Worm (Caenorhabditis elegans) whole organism, young adult: ENCODE measurements around the gene irg-1.
A peak's percentile ranks its signal among the peaks of the same experiment; 100 is the strongest.

Source experiments
- B0035.1 ChIP-seq: sonication (generic microtip); optimal IDR thresholded peaks from 2 replicates; lab custom pipeline; 2016; ENCODE audit warnings: missing genetic modification characterization, mild to moderate bottlenecking, missing compliant biosample characterization, missing genotype, missing genetic modification reagents
- C06A6.2 ChIP-seq: fragments of 200-800 bp; sonication (Bioruptor generic); conservative IDR thresholded peaks from 2 replicates; pipeline ENCODE4 v1.3.6; 2022; ENCODE audit warnings: missing genetic modification characterization, missing compliant biosample characterization
- F10E7.11 ChIP-seq: sonication (generic microtip); optimal IDR thresholded peaks from 2 replicates; lab custom pipeline; 2017; ENCODE audit warnings: mild to moderate bottlenecking, missing genetic modification characterization, moderate library complexity, missing compliant biosample characterization
- F23B12.7 ChIP-seq: sonication (generic microtip); optimal IDR thresholded peaks from 2 replicates; lab custom pipeline; 2017; ENCODE audit warnings: missing genetic modification characterization, mild to moderate bottlenecking, missing compliant biosample characterization, antibody characterized with exemption, moderate library complexity; ENCODE audit not compliant: insufficient read depth
- F52B5.7 ChIP-seq: sonication (generic microtip); optimal IDR thresholded peaks from 2 replicates; lab custom pipeline; 2016; ENCODE audit warnings: mild to moderate bottlenecking, missing genetic modification characterization, missing compliant biosample characterization
- Y53F4B.3 ChIP-seq: fragments of 200-800 bp; sonication (Bioruptor generic); IDR thresholded peaks from 2 replicates; pipeline ENCODE4 v1.3.6; 2022; ENCODE audit warnings: missing genetic modification reagents, missing genetic modification characterization, missing compliant biosample characterization
- Y95B8A.8 ChIP-seq: fragments of 200-800 bp; sonication (Bioruptor generic); IDR thresholded peaks from 2 replicates; pipeline ENCODE4 v1.3.6; 2022; ENCODE audit warnings: missing genetic modification reagents, missing genetic modification characterization, missing compliant biosample characterization
- ama-1 ChIP-seq, 3 experiments: fragments of 150-350 bp in 1 of 3; sonication (generic microtip) in 2 of 3; optimal IDR thresholded peaks; 2 replicates each; lab custom pipeline; 2014 to 2018; ENCODE audit warnings: missing biosample characterization in 2 of 3, missing genetic modification characterization in 2 of 3, missing genetic modification reagents in 2 of 3
- atf-7 ChIP-seq: sonication (generic microtip); optimal IDR thresholded peaks from 2 replicates; lab custom pipeline; 2017; ENCODE audit warnings: mild to moderate bottlenecking, missing genetic modification characterization, missing compliant biosample characterization
- athp-1 ChIP-seq: sonication (generic microtip); optimal IDR thresholded peaks from 2 replicates; lab custom pipeline; 2017; ENCODE audit warnings: mild to moderate bottlenecking, missing genetic modification characterization, missing compliant biosample characterization
- attf-6 ChIP-seq: fragments of 200-800 bp; sonication (Bioruptor generic); IDR thresholded peaks from 2 replicates; pipeline ENCODE4 v1.3.6; 2022; ENCODE audit warnings: missing genetic modification reagents, missing genetic modification characterization, missing compliant biosample characterization
- bed-1 ChIP-seq: fragments of 200-800 bp; sonication (Bioruptor generic); IDR thresholded peaks from 2 replicates; pipeline ENCODE4 v1.3.6; 2022; ENCODE audit warnings: missing genetic modification reagents, missing genetic modification characterization, missing compliant biosample characterization
- ccch-3 ChIP-seq: fragments of 200-800 bp; sonication (Bioruptor generic); optimal IDR thresholded peaks from 2 replicates; lab custom pipeline; 2018; ENCODE audit warnings: mild to moderate bottlenecking, missing genetic modification characterization, missing compliant biosample characterization
- ceh-58 ChIP-seq: fragments of 200-800 bp; sonication (Bioruptor generic); IDR thresholded peaks from 2 replicates; pipeline ENCODE4 v1.3.6; 2022; ENCODE audit warnings: missing genetic modification characterization, missing compliant biosample characterization
- chd-7 ChIP-seq: sonication (generic microtip); optimal IDR thresholded peaks from 2 replicates; lab custom pipeline; 2016; ENCODE audit warnings: mild to moderate bottlenecking, missing genetic modification characterization, moderate library complexity, missing compliant biosample characterization
- die-1 ChIP-seq: sonication (generic microtip); optimal IDR thresholded peaks from 2 replicates; lab custom pipeline; 2016; ENCODE audit warnings: missing genotype, mild to moderate bottlenecking, missing genetic modification characterization, missing compliant biosample characterization
- dox-1 ChIP-seq: fragments of 200-800 bp; sonication (Bioruptor generic); IDR thresholded peaks from 2 replicates; pipeline ENCODE4 v1.3.6; 2022; ENCODE audit warnings: missing genetic modification reagents, missing genetic modification characterization, missing compliant biosample characterization
- dpff-1 ChIP-seq: sonication (generic microtip); optimal IDR thresholded peaks from 2 replicates; lab custom pipeline; 2017; ENCODE audit warnings: mild to moderate bottlenecking, missing genetic modification characterization, missing compliant biosample characterization
- efl-1 ChIP-seq: fragments of 150-350 bp; optimal IDR thresholded peaks from 2 replicates; lab custom pipeline; 2014; ENCODE audit warnings: missing biosample characterization, missing genetic modification reagents, missing genetic modification characterization
- egl-18 ChIP-seq: fragments of 200-800 bp; sonication (Bioruptor generic); IDR thresholded peaks from 2 replicates; pipeline ENCODE4 v1.3.6; 2022; ENCODE audit warnings: missing genetic modification reagents, missing genetic modification characterization, missing compliant biosample characterization
- ekl-4 ChIP-seq: fragments of 200-800 bp; sonication (Bioruptor generic); IDR thresholded peaks from 2 replicates; pipeline ENCODE4 v1.3.6; 2022; ENCODE audit warnings: missing genetic modification reagents, missing genetic modification characterization, missing compliant biosample characterization
- ets-4 ChIP-seq: fragments of 200-800 bp; sonication (Bioruptor generic); optimal IDR thresholded peaks from 2 replicates; lab custom pipeline; 2018; ENCODE audit warnings: mild to moderate bottlenecking, missing genetic modification characterization, missing compliant biosample characterization
- gei-17 ChIP-seq: fragments of 200-800 bp; sonication (Bioruptor generic); optimal IDR thresholded peaks from 2 replicates; lab custom pipeline; 2018; ENCODE audit warnings: mild to moderate bottlenecking, missing genetic modification characterization, missing compliant biosample characterization
- hrde-1 ChIP-seq: sonication (generic microtip); optimal IDR thresholded peaks from 2 replicates; lab custom pipeline; 2016; ENCODE audit warnings: missing genetic modification characterization, mild to moderate bottlenecking, missing compliant biosample characterization, moderate library complexity, missing genotype, missing genetic modification reagents, borderline replicate concordance
- hsf-1 ChIP-seq: fragments of 200-800 bp; sonication (Bioruptor generic); IDR thresholded peaks from 2 replicates; pipeline ENCODE4 v1.3.6; 2022; ENCODE audit warnings: missing genetic modification reagents, missing genetic modification characterization, missing compliant biosample characterization
- lag-1 ChIP-seq: fragments of 200-800 bp; sonication (Bioruptor generic); IDR thresholded peaks from 2 replicates; pipeline ENCODE4 v1.3.6; 2022; ENCODE audit warnings: missing genetic modification reagents, missing genetic modification characterization, missing compliant biosample characterization
- let-526 ChIP-seq: fragments of 200-800 bp; sonication (Bioruptor generic); IDR thresholded peaks from 2 replicates; pipeline ENCODE4 v1.3.6; 2022; ENCODE audit warnings: missing genetic modification reagents, missing genetic modification characterization, missing compliant biosample characterization
- lir-1 ChIP-seq: fragments of 200-800 bp; sonication (Bioruptor generic); conservative IDR thresholded peaks from 2 replicates; pipeline ENCODE4 v1.3.6; 2022; ENCODE audit warnings: missing genetic modification reagents, missing genetic modification characterization, missing compliant biosample characterization
- madf-3 ChIP-seq: fragments of 200-800 bp; sonication (Bioruptor generic); IDR thresholded peaks from 2 replicates; pipeline ENCODE4 v1.3.6; 2022; ENCODE audit warnings: missing genetic modification reagents, missing genetic modification characterization, missing compliant biosample characterization
- madf-6 ChIP-seq: fragments of 200-800 bp; sonication (Bioruptor generic); IDR thresholded peaks from 2 replicates; pipeline ENCODE4 v1.3.6; 2022; ENCODE audit warnings: missing genetic modification reagents, missing genetic modification characterization, missing compliant biosample characterization
- mcd-1 ChIP-seq: fragments of 200-800 bp; sonication (Bioruptor generic); IDR thresholded peaks from 2 replicates; pipeline ENCODE4 v1.3.6; 2022; ENCODE audit warnings: missing genetic modification reagents, missing genetic modification characterization, missing compliant biosample characterization
- mxl-1 ChIP-seq: sonication (generic microtip); optimal IDR thresholded peaks from 2 replicates; lab custom pipeline; 2016; ENCODE audit warnings: missing genetic modification characterization, missing compliant biosample characterization
- nfya-2 ChIP-seq: fragments of 200-800 bp; sonication (Bioruptor generic); IDR thresholded peaks from 2 replicates; pipeline ENCODE4 v1.3.6; 2022; ENCODE audit warnings: missing genetic modification reagents, missing genetic modification characterization, missing compliant biosample characterization
- nfyb-1 ChIP-seq: fragments of 200-800 bp; sonication (Bioruptor generic); IDR thresholded peaks from 2 replicates; pipeline ENCODE4 v1.3.6; 2022; ENCODE audit warnings: missing genetic modification reagents, missing genetic modification characterization, missing compliant biosample characterization
- nhr-179 ChIP-seq: sonication (generic microtip); optimal IDR thresholded peaks from 2 replicates; lab custom pipeline; 2016; ENCODE audit warnings: mild to moderate bottlenecking, missing genetic modification characterization, missing compliant biosample characterization
- nhr-27 ChIP-seq: fragments of 200-800 bp; sonication (Bioruptor generic); optimal IDR thresholded peaks from 2 replicates; lab custom pipeline; 2018; ENCODE audit warnings: mild to moderate bottlenecking, missing genetic modification characterization, moderate library complexity, missing compliant biosample characterization
- nhr-80 ChIP-seq: sonication (generic microtip); optimal IDR thresholded peaks from 2 replicates; lab custom pipeline; 2016; ENCODE audit warnings: missing genetic modification characterization, missing compliant biosample characterization
- rec-8 ChIP-seq, 2 experiments: sonication (generic microtip); optimal IDR thresholded peaks; 2 replicates each; lab custom pipeline; 2016; ENCODE audit warnings: mild to moderate bottlenecking in 2 of 2, missing genetic modification characterization in 2 of 2, missing genetic modification reagents in 2 of 2, missing genotype in 2 of 2, missing biosample characterization in 1 of 2, missing compliant biosample characterization in 1 of 2, moderate library complexity in 1 of 2
- sptf-2 ChIP-seq: fragments of 200-800 bp; sonication (Bioruptor generic); optimal IDR thresholded peaks from 2 replicates; lab custom pipeline; 2018; ENCODE audit warnings: mild to moderate bottlenecking, missing genetic modification characterization, missing compliant biosample characterization
- unc-62 ChIP-seq: fragments of 150-350 bp; optimal IDR thresholded peaks from 2 replicates; lab custom pipeline; 2014; ENCODE audit warnings: missing biosample characterization, missing genetic modification reagents, missing genetic modification characterization
- zfh-2 ChIP-seq: fragments of 200-800 bp; sonication (Bioruptor generic); conservative IDR thresholded peaks from 2 replicates; pipeline ENCODE4 v1.3.6; 2022; ENCODE audit warnings: missing genetic modification reagents, missing genetic modification characterization, missing compliant biosample characterization
- ztf-6 ChIP-seq: fragments of 200-800 bp; sonication (Bioruptor generic); IDR thresholded peaks from 2 replicates; pipeline ENCODE4 v1.3.6; 2022; ENCODE audit warnings: missing genetic modification reagents, missing genetic modification characterization, missing compliant biosample characterization

Gene irg-1

ce11 chrV:3517889-3518288 is 5.5 kb upstream of the irg-1 start, which contains the start of gene str-227:
TSS of gene str-227 (plus strand) at chrV:3518189.
- TF ChIP-seq attf-6 (no peak), madf-3 (no peak), dox-1 (GFP tag; lab: Robert Waterston, UW) (no peak), F23B12.7 (tag; lab: Kevin White, UChicago) (no peak), F10E7.11 (tag; lab: Kevin White, UChicago) (no peak), Y95B8A.8 (no peak), nhr-179 (no peak), zfh-2 (GFP tag; lab: Robert Waterston, UW) (no peak), sptf-2 (GFP tag; lab: Kevin White, UChicago) (no peak), hsf-1 (no peak), lir-1 (GFP tag; lab: Robert Waterston, UW) (no peak), mxl-1 (tag; lab: Kevin White, UChicago) (no peak), ekl-4 (no peak), chd-7 (tag; lab: Kevin White, UChicago) (no peak), atf-7 (no peak)
- TF ChIP-seq, all 124 proteins: peak for 0

ce11 chrV:3520412-3520811 is 3.0 kb upstream of the irg-1 start:
- TF ChIP-seq nfyb-1, result peak; percentile 43; the same call in 1 of the 2 replicates
- peak; percentile 41; the same call in 1 of the 2 replicates for TF ChIP-seq madf-6 (GFP tag; lab: Robert Waterston, UW)
- peak; percentile 97 for TF ChIP-seq hsf-1
- peak; percentile 18; the same call in 1 of the 2 replicates for TF ChIP-seq Y53F4B.3 (GFP tag; lab: Robert Waterston, UW)
- peak; percentile 75 for TF ChIP-seq dox-1 (GFP tag; lab: Robert Waterston, UW)
- TF ChIP-seq, all 124 proteins: peak for 5; not testable (repeated sequence) for 119

ce11 chrV:3524970-3525369 is 1.6 kb downstream of the irg-1 start, which contains the start of gene T24A6.7:
TSS of gene T24A6.7 (plus strand) at chrV:3525270.
- TF ChIP-seq bed-1 (GFP tag; lab: Robert Waterston, UW) (no peak), B0035.1 (tag; lab: Kevin White, UChicago) (no peak), ceh-58 (GFP tag; lab: Robert Waterston, UW) (no peak), zfh-2 (GFP tag; lab: Robert Waterston, UW) (no peak), gei-17 (no peak), efl-1 (GFP tag; lab: Kevin White, UChicago) (no peak), nhr-27 (tag; lab: Kevin White, UChicago) (no peak), nhr-80 (tag; lab: Kevin White, UChicago) (no peak), lag-1 (no peak), mcd-1 (no peak), rec-8 (tag; optimal IDR thresholded peaks at IDR 0.05; lab: Kevin White, UChicago) (no peak), let-526 (GFP tag; lab: Robert Waterston, UW) (no peak), egl-18 (no peak), F52B5.7 (tag; lab: Kevin White, UChicago) (no peak), ztf-6 (GFP tag; lab: Robert Waterston, UW) (no peak), atf-7 (no peak), C06A6.2 (no peak)

DNA sequence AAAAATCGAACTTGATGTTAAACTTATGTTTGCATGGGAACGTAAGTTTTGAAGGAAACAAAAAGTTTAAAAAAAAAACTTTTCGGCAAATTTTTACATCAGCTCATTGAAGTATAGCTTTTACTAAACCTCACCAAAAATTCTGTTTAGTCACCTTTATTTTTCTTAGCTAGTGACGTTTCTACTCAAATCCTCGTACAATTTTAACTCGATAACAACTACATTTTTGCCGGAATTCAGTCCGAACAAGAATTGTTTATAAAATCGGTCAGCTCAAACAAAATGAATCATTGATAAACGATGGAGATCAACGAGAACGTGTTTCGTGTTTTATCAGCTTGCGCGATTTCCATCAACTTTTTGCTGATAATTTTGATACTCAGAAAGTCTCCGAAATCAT is 3.5 kb downstream of the irg-1 start, which contains the start of gene str-260:
str-260 (plus strand) TSS at position 301 of the 400 bp plus-strand sequence.
- no peak for TF ChIP-seq ccch-3
- TF ChIP-seq unc-62 (GFP tag; lab: Kevin White, UChicago), result no peak
- no peak for TF ChIP-seq nfya-2 (GFP tag; lab: Robert Waterston, UW)
- no peak for TF ChIP-seq die-1 (tag; lab: Kevin White, UChicago)
- TF ChIP-seq ets-4 (GFP tag; lab: Kevin White, UChicago), result no peak
- TF ChIP-seq hrde-1, result no peak
- no peak for TF ChIP-seq hsf-1
- TF ChIP-seq F10E7.11 (tag; lab: Kevin White, UChicago), result no peak
- TF ChIP-seq ama-1 (optimal IDR thresholded peaks at IDR 0.05; lab: Kevin White, UChicago), result no peak
- no peak for TF ChIP-seq ama-1 (GFP tag; optimal IDR thresholded peaks at IDR 0.05; lab: Kevin White, UChicago)
- no peak for TF ChIP-seq athp-1 (tag; lab: Kevin White, UChicago)
- TF ChIP-seq dpff-1 (tag; lab: Kevin White, UChicago), result no peak
